Worm (Caenorhabditis elegans): Measurements from ENCODE around the gene K07F5.8.
A peak's percentile ranks its signal among the peaks of the same experiment; 100 is the strongest.
"Not testable (repeated sequence)": the region's sequence is repeated elsewhere in the genome, so short reads cannot be mapped to it uniquely, and the experiment has no call there.

Gene K07F5.8

DNA sequence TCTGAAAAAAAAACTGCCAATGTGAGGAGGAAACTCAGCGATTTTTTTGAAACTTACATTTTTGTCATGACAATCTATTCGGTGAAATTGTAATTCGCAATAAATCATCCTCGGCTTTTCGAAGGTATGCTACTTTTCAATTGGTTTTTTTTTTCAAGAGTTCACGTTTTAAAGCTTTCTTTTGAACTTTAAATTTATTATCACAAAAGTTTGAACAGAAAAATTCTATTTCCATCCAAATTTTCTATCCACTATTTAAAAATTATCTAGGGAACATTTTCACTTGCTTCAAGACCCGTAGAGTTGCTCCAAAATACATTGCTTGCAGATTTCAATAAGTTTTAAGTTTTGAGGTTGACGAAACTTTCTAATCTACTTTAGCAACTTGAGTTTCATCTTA lies 3.0 kb downstream of the K07F5.8 start, which contains the start of gene K07F5.6:
Gene K07F5.6 (minus strand): TSS at position 101 of the 400 bp plus-strand sequence.
- TF ChIP-seq W03F9.2 (tag; optimal IDR thresholded peaks at IDR 0.05) (no peak), dao-5 (tag; optimal IDR thresholded peaks at IDR 0.05) (no peak), him-1 (tag; optimal IDR thresholded peaks at IDR 0.05) (no peak)

DNA sequence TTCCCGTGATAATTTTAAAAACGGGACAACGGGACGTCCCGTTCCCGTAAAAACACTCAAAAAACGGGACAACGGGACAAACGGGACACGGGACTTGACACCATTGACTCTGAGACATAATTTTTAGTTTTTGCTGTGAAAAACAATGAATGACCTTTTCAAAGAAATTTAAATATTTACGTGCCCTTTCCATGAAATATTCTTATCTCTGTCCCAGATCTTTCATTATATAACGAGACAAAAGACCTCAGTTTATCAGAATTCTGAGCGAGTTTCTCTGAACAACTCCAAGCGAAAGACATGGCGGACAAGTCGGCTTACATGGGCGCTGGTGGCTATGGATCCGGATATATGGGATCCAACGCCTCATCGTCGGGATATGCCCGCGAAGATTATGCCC lies 5.8 kb downstream of the K07F5.8 start, which contains the start of gene nspd-2:
Gene nspd-2 (plus strand): TSS at position 301 of the 400 bp plus-strand sequence.
- TF ChIP-seq W03F9.2 (tag; optimal IDR thresholded peaks at IDR 0.05) (no peak), him-1 (tag; optimal IDR thresholded peaks at IDR 0.05) (no peak), dao-5 (tag; optimal IDR thresholded peaks at IDR 0.05) (no peak)

DNA sequence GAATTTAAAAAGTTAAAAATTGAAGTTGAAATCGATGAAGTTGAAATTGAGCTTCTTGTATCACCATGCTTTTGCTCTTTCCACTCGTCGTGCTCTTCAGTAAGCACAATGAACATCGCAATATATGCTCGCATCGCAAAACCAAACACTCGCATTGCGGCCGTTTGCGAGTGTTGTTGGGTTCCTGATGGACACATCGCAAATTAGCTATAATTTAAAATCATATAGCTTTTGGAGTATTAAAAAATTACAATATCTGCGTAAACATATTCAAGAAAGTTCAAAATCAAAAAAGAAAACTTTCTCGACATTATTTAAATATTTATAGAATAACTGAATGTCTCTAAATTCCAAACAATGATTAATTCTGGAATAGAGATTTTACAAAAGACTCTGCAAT lies 7.5 kb downstream of the K07F5.8 start, which contains the start of gene K07F5.17:
Gene K07F5.17 (plus strand): TSS at position 301 of the 400 bp plus-strand sequence.
- no peak for TF ChIP-seq W03F9.2 (tag; optimal IDR thresholded peaks at IDR 0.05)

DNA sequence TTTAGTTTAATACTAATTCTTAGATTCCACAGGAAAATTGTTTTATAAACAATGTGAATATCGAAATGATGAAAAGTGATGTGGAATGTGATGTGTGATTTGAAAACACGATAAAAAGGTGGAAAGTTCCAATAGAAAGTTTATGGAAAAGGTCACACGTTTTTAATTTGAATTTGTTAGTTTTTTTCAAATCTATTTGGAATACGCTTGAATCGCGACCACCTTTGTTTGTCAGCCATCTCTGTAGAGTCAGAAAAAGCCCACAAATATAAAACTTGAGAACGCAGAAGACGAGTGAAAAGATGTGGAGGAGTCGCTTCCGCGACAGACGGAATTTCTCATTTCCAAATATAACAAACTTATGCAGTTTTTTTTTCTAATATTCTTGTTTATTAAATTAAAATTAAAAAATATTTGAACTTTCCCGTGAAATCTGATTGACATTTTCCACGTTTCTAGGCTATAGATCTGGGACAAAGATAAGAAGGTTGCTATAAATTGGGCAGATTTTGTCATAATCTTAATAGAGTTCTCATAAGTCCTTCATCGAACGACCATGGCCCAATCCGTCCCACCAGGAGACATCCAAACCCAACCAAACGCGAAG lies 8.4 kb downstream of the K07F5.8 start, which contains the start of the genes kin-24 and msp-56:
Gene kin-24 (minus strand): TSS at position 101 of the 607 bp plus-strand sequence.
Gene msp-56 (plus strand): TSS at position 557 of the 607 bp plus-strand sequence.
- TF ChIP-seq W03F9.2 (tag; optimal IDR thresholded peaks at IDR 0.05) (no peak), dao-5 (tag; optimal IDR thresholded peaks at IDR 0.05) (no peak)

DNA sequence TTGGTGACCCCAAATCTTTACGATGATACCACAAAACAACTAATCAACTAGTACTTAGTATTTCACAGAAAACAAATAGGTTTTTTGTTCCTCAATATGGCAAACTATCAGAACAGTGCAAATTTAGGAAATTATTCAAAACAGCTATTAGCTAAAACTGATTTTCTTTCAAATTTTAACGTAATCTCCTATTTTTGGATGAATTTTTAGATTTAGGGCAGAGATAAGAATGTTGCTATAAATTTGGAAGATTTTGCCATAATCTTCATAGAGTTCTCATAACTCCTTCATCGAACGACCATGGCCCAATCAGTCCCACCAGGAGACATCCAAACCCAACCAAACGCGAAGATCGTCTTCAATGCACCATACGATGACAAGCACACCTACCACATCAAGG lies 12.2 kb downstream of the K07F5.8 start, which contains the start of gene msp-10:
Gene msp-10 (plus strand): TSS at position 301 of the 400 bp plus-strand sequence.
- not testable (repeated sequence) for TF ChIP-seq dao-5, him-1, W03F9.2 (tag; optimal IDR thresholded peaks at IDR 0.05)

DNA sequence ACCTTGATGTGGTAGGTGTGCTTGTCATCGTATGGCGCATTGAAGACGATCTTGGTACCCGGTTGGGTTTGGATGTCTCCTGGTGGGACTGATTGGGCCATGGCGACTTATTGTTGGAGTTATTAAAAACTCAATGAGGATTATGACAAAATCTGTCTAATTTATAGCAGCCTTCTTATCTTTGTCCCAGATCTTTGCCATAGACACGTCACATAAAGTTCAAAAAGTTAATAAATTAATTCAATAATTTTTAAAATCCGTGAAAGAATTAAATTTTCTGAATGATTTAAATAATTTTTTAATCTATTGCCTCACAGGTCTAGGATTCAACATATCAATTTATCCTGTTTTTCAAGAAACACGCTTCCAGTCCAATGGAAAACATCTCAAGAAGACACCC lies 13.2 kb downstream of the K07F5.8 start, which contains the start of gene msp-81:
Gene msp-81 (minus strand): TSS at position 101 of the 400 bp plus-strand sequence.
- TF ChIP-seq W03F9.2 (tag; optimal IDR thresholded peaks at IDR 0.05): no peak
- no peak for TF ChIP-seq him-1 (tag; optimal IDR thresholded peaks at IDR 0.05)
- no peak for TF ChIP-seq dao-5 (tag; optimal IDR thresholded peaks at IDR 0.05)

DNA sequence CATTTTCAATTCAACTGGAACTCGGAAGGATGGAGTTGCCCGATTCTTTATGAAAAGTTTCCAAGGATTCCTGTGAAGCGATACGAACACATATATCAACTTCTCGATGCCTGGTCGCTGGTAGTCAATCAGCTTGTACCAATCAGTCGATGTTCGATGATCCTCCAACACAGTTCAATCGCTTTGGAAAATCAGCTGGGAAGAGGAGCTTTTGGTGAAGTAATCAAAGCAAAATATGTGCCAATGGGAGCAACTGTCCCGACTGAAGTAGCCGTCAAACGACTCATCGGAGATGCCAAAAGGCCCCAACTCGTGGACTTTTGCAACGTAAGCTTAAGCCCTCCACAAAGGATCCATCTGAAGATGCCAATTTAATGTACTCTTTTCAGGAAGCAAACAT lies 16.2 kb downstream of the K07F5.8 start:
- TF ChIP-seq dao-5 (tag; optimal IDR thresholded peaks at IDR 0.05) (no peak), him-1 (tag; optimal IDR thresholded peaks at IDR 0.05) (no peak), W03F9.2 (tag; optimal IDR thresholded peaks at IDR 0.05) (no peak)

DNA sequence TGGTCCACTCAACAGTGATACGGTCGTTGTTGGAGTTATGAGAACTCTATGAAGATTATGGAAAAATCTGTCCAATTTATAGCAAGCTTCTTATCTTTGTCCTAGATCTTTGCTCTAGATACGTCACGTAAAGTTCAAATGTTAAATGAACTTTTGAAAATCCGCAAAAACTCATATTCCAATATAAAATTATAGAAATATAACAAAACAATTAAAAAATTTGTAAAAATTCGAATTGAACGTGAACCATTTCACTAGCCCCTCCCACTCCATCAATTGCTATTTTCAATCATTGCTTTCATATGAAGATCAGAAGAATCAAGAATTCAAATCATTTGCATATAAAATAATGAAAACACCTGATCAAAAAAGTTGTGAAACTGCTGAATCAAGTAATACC lies 16.9 kb downstream of the K07F5.8 start, which contains the start of gene kin-21:
Gene kin-21 (plus strand): TSS at position 301 of the 400 bp plus-strand sequence.
- TF ChIP-seq dao-5 (tag; optimal IDR thresholded peaks at IDR 0.05): no peak
- TF ChIP-seq W03F9.2 (tag; optimal IDR thresholded peaks at IDR 0.05): no peak
- no peak for TF ChIP-seq him-1 (tag; optimal IDR thresholded peaks at IDR 0.05)

DNA sequence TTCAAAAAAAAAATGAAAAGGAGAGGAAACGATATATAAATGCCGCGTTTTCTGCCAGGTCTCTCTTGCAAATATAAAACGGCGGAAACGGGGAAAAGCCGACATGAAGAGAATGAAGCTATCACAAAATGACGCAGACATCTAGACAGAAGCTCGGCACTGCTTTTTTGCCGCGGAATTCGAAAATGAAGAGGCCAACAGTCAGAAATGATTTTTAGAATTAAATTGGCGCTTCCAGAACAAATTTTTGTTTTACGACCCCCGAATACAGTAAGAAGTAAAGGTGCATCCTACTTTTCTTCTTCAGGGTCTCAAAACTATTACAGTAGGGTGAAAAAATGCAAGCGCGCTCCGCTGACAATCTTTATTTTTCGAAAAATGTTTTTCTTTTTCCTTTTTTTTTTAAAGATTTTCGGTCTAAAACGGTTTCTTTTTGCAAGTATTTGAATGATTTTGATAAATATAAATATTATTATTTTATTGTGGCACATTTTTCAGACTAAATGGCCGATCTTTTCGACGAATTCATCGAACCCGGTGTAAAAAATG lies 24.3 kb downstream of the K07F5.8 start, which contains the start of gene mtr-4:
Gene mtr-4 (plus strand): TSS at position 499 of the 549 bp plus-strand sequence.
- no peak for TF ChIP-seq dao-5 (tag; optimal IDR thresholded peaks at IDR 0.05)
- TF ChIP-seq W03F9.2 (tag; optimal IDR thresholded peaks at IDR 0.05): peak; percentile 48

DNA sequence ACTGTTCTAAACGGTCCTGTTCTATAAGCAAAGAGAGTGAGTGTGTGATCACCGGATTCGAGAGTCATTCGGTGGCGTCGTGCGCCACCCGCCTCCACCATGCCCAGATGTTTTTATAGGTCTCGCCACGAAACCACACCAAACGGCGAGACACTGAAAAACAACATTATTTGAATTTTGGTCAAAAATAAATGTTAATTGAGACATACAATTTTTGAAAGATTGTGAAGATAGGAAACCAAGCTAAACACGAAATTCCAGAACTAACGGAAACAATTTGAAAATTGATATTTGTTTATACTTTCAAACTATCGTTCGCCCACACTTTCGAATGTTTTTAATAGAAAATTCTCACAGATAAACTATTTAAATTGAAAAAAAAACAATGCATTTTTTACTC lies 25.0 kb downstream of the K07F5.8 start, which contains the start of gene catp-6:
Gene catp-6 (minus strand): TSS at position 101 of the 400 bp plus-strand sequence.
- TF ChIP-seq W03F9.2 (tag; optimal IDR thresholded peaks at IDR 0.05): no peak
- TF ChIP-seq dao-5 (tag; optimal IDR thresholded peaks at IDR 0.05): no peak
- no peak for TF ChIP-seq him-1 (tag; optimal IDR thresholded peaks at IDR 0.05)

DNA sequence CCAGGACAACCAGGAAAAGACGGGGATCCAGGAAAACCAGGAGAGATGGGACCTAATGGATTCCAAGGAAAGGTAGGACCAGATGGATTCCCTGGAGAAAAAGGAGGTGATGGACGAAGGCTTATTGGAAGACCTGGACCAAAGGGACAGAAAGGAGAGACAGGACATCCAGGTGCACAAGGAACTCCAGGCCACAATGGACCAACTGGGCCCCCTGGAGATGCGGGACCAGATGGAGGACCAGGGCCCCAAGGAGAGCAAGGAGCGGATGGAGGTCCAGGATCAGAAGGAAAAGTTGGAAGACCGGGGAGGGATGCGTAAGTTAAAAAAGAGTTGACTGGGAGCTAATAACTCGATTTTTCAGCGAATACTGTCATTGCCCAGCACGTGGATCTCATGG lies 26.9 kb downstream of the K07F5.8 start:
- TF ChIP-seq W03F9.2 (tag; optimal IDR thresholded peaks at IDR 0.05) (no peak), dao-5 (tag; optimal IDR thresholded peaks at IDR 0.05) (no peak), him-1 (tag; optimal IDR thresholded peaks at IDR 0.05) (no peak)

DNA sequence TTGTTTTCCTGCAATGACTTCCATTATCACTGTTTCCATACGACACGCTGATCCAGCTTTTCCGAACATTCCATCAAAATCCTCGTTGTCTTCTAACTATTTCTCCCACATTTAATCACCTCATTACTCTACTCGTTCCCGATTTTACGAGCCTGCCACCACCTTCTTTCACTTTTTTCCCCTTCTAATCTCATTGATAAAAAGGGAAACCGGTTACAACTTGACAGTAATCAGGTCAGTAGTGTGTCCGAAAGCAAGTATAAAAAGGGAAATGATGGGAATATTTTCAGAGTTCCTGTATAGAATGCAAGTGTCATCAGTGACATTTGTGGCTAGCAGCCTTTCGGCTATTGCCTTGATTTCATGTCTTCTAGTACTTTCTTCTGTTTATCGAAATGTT lies 27.9 kb downstream of the K07F5.8 start, which contains the start of gene col-123:
Gene col-123 (plus strand): TSS at position 301 of the 400 bp plus-strand sequence.
- TF ChIP-seq him-1 (tag; optimal IDR thresholded peaks at IDR 0.05) (no peak), W03F9.2 (tag; optimal IDR thresholded peaks at IDR 0.05) (no peak), dao-5 (tag; optimal IDR thresholded peaks at IDR 0.05) (no peak)

DNA sequence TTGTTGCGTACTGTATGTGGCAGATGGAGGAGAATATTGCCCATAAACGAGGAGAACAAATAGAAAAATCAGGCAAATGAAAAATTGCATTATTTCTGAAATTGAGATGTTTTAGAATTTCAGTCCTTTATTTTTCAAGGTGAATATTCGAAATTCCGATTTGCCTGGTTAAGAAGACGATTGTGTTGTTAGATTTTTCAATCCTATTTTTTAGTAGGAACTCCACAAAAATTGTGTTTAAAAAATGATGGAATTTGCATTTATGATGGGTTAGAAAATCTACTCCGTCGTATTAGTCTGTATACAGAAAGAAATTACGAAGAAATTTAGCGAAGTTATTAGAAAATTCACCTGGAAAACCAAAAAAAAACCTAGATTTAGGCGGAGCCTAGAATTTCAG lies 34.1 kb downstream of the K07F5.8 start, which contains the start of gene egl-20:
Gene egl-20 (minus strand): TSS at position 101 of the 400 bp plus-strand sequence.
- TF ChIP-seq W03F9.2 (tag; optimal IDR thresholded peaks at IDR 0.05): no peak
- TF ChIP-seq dao-5 (tag; optimal IDR thresholded peaks at IDR 0.05): no peak
- no peak for TF ChIP-seq him-1 (tag; optimal IDR thresholded peaks at IDR 0.05)

DNA sequence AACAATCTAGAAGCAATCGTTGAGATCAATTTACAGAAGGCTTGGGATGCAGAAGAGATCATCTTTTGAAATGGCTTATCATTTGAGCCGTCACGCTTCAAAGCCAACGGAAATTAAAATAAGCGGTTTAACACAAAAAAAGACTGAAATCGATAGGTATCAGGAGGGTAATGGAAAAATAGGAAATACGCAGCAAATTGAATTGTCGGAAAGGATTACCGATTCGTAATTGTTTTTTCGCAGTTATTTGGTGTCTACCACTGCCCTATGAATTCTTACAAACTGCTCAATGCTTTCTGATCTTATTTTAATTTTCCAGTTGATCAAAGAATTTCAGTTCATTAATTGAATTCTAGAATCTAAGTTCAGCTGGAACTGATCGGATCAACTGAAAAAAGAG lies 38.0 kb downstream of the K07F5.8 start:
- TF ChIP-seq W03F9.2 (tag; optimal IDR thresholded peaks at IDR 0.05) (no peak), him-1 (tag; optimal IDR thresholded peaks at IDR 0.05) (no peak), dao-5 (tag; optimal IDR thresholded peaks at IDR 0.05) (no peak)

Measured in whole organism, L4/young adult.